Worm (Caenorhabditis elegans) whole organism, young adult: Measurements from ENCODE around the gene idhb-1.
A peak's percentile ranks its signal among the peaks of the same experiment; 100 is the strongest.

Experiments used
- B0261.1 ChIP-seq: sonication (generic microtip); optimal IDR thresholded peaks from 2 replicates; lab custom pipeline; 2016; ENCODE audit warnings: mild to moderate bottlenecking, missing genetic modification characterization, moderate library complexity, missing compliant biosample characterization
- F10E7.11 ChIP-seq: sonication (generic microtip); optimal IDR thresholded peaks from 2 replicates; lab custom pipeline; 2017; ENCODE audit warnings: mild to moderate bottlenecking, missing genetic modification characterization, moderate library complexity, missing compliant biosample characterization
- F57A8.1 ChIP-seq: fragments of 200-800 bp; sonication (Bioruptor generic); optimal IDR thresholded peaks from 2 replicates; lab custom pipeline; 2018; ENCODE audit warnings: mild to moderate bottlenecking, missing genetic modification characterization, moderate library complexity, missing compliant biosample characterization
- F57C9.4 ChIP-seq: sonication (generic microtip); optimal IDR thresholded peaks from 2 replicates; lab custom pipeline; 2017; ENCODE audit warnings: mild to moderate bottlenecking, missing genetic modification characterization, missing compliant biosample characterization
- K12H6.12 ChIP-seq: fragments of 200-800 bp; sonication (Bioruptor generic); optimal IDR thresholded peaks from 2 replicates; lab custom pipeline; 2018; ENCODE audit warnings: mild to moderate bottlenecking, missing genetic modification characterization, missing compliant biosample characterization
- Y53G8AR.9 ChIP-seq: fragments of 200-800 bp; sonication (Bioruptor generic); conservative IDR thresholded peaks from 2 replicates; pipeline ENCODE4 v1.3.6; 2022; ENCODE audit warnings: missing genetic modification reagents, missing genetic modification characterization, missing compliant biosample characterization
- Y67H2A.10 ChIP-seq: fragments of 200-800 bp; sonication (Bioruptor generic); conservative IDR thresholded peaks from 2 replicates; pipeline ENCODE4 v1.3.6; 2022; ENCODE audit warnings: missing genetic modification reagents, missing genetic modification characterization, missing compliant biosample characterization
- Y79H2A.3 ChIP-seq: fragments of 200-800 bp; sonication (Bioruptor generic); conservative IDR thresholded peaks from 2 replicates; pipeline ENCODE4 v1.3.6; 2022; ENCODE audit warnings: missing genetic modification reagents, missing genetic modification characterization, missing compliant biosample characterization
- aptf-2 ChIP-seq: fragments of 200-800 bp; sonication (Bioruptor generic); conservative IDR thresholded peaks from 2 replicates; pipeline ENCODE4 v1.3.6; 2022; ENCODE audit warnings: missing genetic modification reagents, missing genetic modification characterization, missing compliant biosample characterization
- attf-5 ChIP-seq: fragments of 200-800 bp; sonication (Bioruptor generic); optimal IDR thresholded peaks from 2 replicates; lab custom pipeline; 2018; ENCODE audit warnings: mild to moderate bottlenecking, missing genetic modification characterization, missing compliant biosample characterization
- attf-6 ChIP-seq: fragments of 200-800 bp; sonication (Bioruptor generic); IDR thresholded peaks from 2 replicates; pipeline ENCODE4 v1.3.6; 2022; ENCODE audit warnings: missing genetic modification reagents, missing genetic modification characterization, missing compliant biosample characterization
- ccch-3 ChIP-seq: fragments of 200-800 bp; sonication (Bioruptor generic); optimal IDR thresholded peaks from 2 replicates; lab custom pipeline; 2018; ENCODE audit warnings: mild to moderate bottlenecking, missing genetic modification characterization, missing compliant biosample characterization
- cebp-1 ChIP-seq, 2 experiments: fragments of 200-800 bp in 1 of 2; sonication (Bioruptor generic) in 1 of 2; sonication (generic microtip) in 1 of 2; IDR thresholded peaks in 1 of 2; optimal IDR thresholded peaks in 1 of 2; 2 replicates each; pipeline versions ENCODE4 v1.3.6 to Lab custom; 2017 to 2022; ENCODE audit warnings: missing compliant biosample characterization in 2 of 2, missing genetic modification characterization in 2 of 2, mild to moderate bottlenecking in 1 of 2, missing genetic modification reagents in 1 of 2, moderate library complexity in 1 of 2
- ceh-27 ChIP-seq: fragments of 200-800 bp; sonication (Bioruptor generic); optimal IDR thresholded peaks from 2 replicates; lab custom pipeline; 2018; ENCODE audit warnings: mild to moderate bottlenecking, missing genetic modification characterization, moderate library complexity, missing compliant biosample characterization
- ceh-40 ChIP-seq: fragments of 200-800 bp; sonication (Bioruptor generic); IDR thresholded peaks from 2 replicates; pipeline ENCODE4 v1.3.6; 2022; ENCODE audit warnings: missing genetic modification characterization, missing compliant biosample characterization
- chd-7 ChIP-seq: sonication (generic microtip); optimal IDR thresholded peaks from 2 replicates; lab custom pipeline; 2016; ENCODE audit warnings: mild to moderate bottlenecking, missing genetic modification characterization, moderate library complexity, missing compliant biosample characterization
- die-1 ChIP-seq: sonication (generic microtip); optimal IDR thresholded peaks from 2 replicates; lab custom pipeline; 2016; ENCODE audit warnings: missing genotype, mild to moderate bottlenecking, missing genetic modification characterization, missing compliant biosample characterization
- dpff-1 ChIP-seq: sonication (generic microtip); optimal IDR thresholded peaks from 2 replicates; lab custom pipeline; 2017; ENCODE audit warnings: mild to moderate bottlenecking, missing genetic modification characterization, missing compliant biosample characterization
- efl-1 ChIP-seq: fragments of 150-350 bp; optimal IDR thresholded peaks from 2 replicates; lab custom pipeline; 2014; ENCODE audit warnings: missing biosample characterization, missing genetic modification reagents, missing genetic modification characterization
- egl-18 ChIP-seq: fragments of 200-800 bp; sonication (Bioruptor generic); IDR thresholded peaks from 2 replicates; pipeline ENCODE4 v1.3.6; 2022; ENCODE audit warnings: missing genetic modification reagents, missing genetic modification characterization, missing compliant biosample characterization
- gei-17 ChIP-seq: fragments of 200-800 bp; sonication (Bioruptor generic); optimal IDR thresholded peaks from 2 replicates; lab custom pipeline; 2018; ENCODE audit warnings: mild to moderate bottlenecking, missing genetic modification characterization, missing compliant biosample characterization
- him-1 ChIP-seq: sonication (generic microtip); optimal IDR thresholded peaks from 2 replicates; lab custom pipeline; 2016; ENCODE audit warnings: missing genotype, missing genetic modification reagents, missing genetic modification characterization, missing compliant biosample characterization
- hlh-12 ChIP-seq: sonication (generic microtip); optimal IDR thresholded peaks from 2 replicates; lab custom pipeline; 2016; ENCODE audit warnings: missing genetic modification characterization, missing compliant biosample characterization
- hlh-26 ChIP-seq: fragments of 200-800 bp; sonication (Bioruptor generic); conservative IDR thresholded peaks from 2 replicates; pipeline ENCODE4 v1.3.6; 2022; ENCODE audit warnings: missing genetic modification reagents, missing genetic modification characterization, missing compliant biosample characterization
- hmg-1.2 ChIP-seq: fragments of 200-800 bp; sonication (Bioruptor generic); IDR thresholded peaks from 2 replicates; pipeline ENCODE4 v1.3.6; 2022; ENCODE audit warnings: missing genetic modification reagents, missing genetic modification characterization, missing compliant biosample characterization
- hrde-1 ChIP-seq: sonication (generic microtip); optimal IDR thresholded peaks from 2 replicates; lab custom pipeline; 2016; ENCODE audit warnings: missing genetic modification characterization, mild to moderate bottlenecking, missing compliant biosample characterization, moderate library complexity, missing genotype, missing genetic modification reagents, borderline replicate concordance
- hsf-1 ChIP-seq: fragments of 200-800 bp; sonication (Bioruptor generic); IDR thresholded peaks from 2 replicates; pipeline ENCODE4 v1.3.6; 2022; ENCODE audit warnings: missing genetic modification reagents, missing genetic modification characterization, missing compliant biosample characterization
- lag-1 ChIP-seq: fragments of 200-800 bp; sonication (Bioruptor generic); IDR thresholded peaks from 2 replicates; pipeline ENCODE4 v1.3.6; 2022; ENCODE audit warnings: missing genetic modification reagents, missing genetic modification characterization, missing compliant biosample characterization
- let-526 ChIP-seq: fragments of 200-800 bp; sonication (Bioruptor generic); IDR thresholded peaks from 2 replicates; pipeline ENCODE4 v1.3.6; 2022; ENCODE audit warnings: missing genetic modification reagents, missing genetic modification characterization, missing compliant biosample characterization
- lin-35 ChIP-seq, 3 experiments: fragments of 150-350 bp in 2 of 3; sonication (generic microtip) in 1 of 3; optimal IDR thresholded peaks; 2 replicates each; lab custom pipeline; 2014 to 2018; ENCODE audit warnings: missing biosample characterization in 3 of 3, missing genetic modification characterization in 3 of 3, missing genetic modification reagents in 3 of 3
- lin-40 ChIP-seq: sonication (generic microtip); optimal IDR thresholded peaks from 2 replicates; lab custom pipeline; 2016; ENCODE audit warnings: missing genetic modification characterization, mild to moderate bottlenecking, missing compliant biosample characterization, missing genotype, missing genetic modification reagents
- nfyb-1 ChIP-seq: fragments of 200-800 bp; sonication (Bioruptor generic); IDR thresholded peaks from 2 replicates; pipeline ENCODE4 v1.3.6; 2022; ENCODE audit warnings: missing genetic modification reagents, missing genetic modification characterization, missing compliant biosample characterization
- nhr-179 ChIP-seq: sonication (generic microtip); optimal IDR thresholded peaks from 2 replicates; lab custom pipeline; 2016; ENCODE audit warnings: mild to moderate bottlenecking, missing genetic modification characterization, missing compliant biosample characterization
- pbrm-1 ChIP-seq: fragments of 200-800 bp; sonication (Bioruptor generic); IDR thresholded peaks from 2 replicates; pipeline ENCODE4 v1.3.6; 2022; ENCODE audit warnings: missing genetic modification reagents, missing genetic modification characterization, missing compliant biosample characterization
- snpc-4 ChIP-seq, 5 experiments: fragments of 150-350 bp in 1 of 5; sonication (generic microtip) in 4 of 5; optimal IDR thresholded peaks; 2 replicates each; lab custom pipeline; 2014 to 2018; ENCODE audit warnings: missing genetic modification characterization in 5 of 5, missing biosample characterization in 3 of 5, antibody characterized with exemption in 2 of 5, mild to moderate bottlenecking in 2 of 5, missing compliant biosample characterization in 2 of 5, missing genotype in 2 of 5, moderate library complexity in 2 of 5, missing genetic modification reagents in 1 of 5
- tlf-1 ChIP-seq: fragments of 200-800 bp; sonication (Bioruptor generic); optimal IDR thresholded peaks from 2 replicates; lab custom pipeline; 2018; ENCODE audit warnings: mild to moderate bottlenecking, missing genetic modification characterization, missing compliant biosample characterization
- unc-62 ChIP-seq: fragments of 150-350 bp; optimal IDR thresholded peaks from 2 replicates; lab custom pipeline; 2014; ENCODE audit warnings: missing biosample characterization, missing genetic modification reagents, missing genetic modification characterization
- zfh-2 ChIP-seq: fragments of 200-800 bp; sonication (Bioruptor generic); conservative IDR thresholded peaks from 2 replicates; pipeline ENCODE4 v1.3.6; 2022; ENCODE audit warnings: missing genetic modification reagents, missing genetic modification characterization, missing compliant biosample characterization
- zim-3 ChIP-seq: sonication (generic microtip); optimal IDR thresholded peaks from 2 replicates; lab custom pipeline; 2017; ENCODE audit warnings: mild to moderate bottlenecking, missing genetic modification characterization, moderate library complexity, missing compliant biosample characterization
- ztf-22 ChIP-seq: fragments of 200-800 bp; sonication (Bioruptor generic); optimal IDR thresholded peaks from 2 replicates; lab custom pipeline; 2018; ENCODE audit warnings: mild to moderate bottlenecking, missing genetic modification characterization, moderate library complexity, missing compliant biosample characterization
- ztf-6 ChIP-seq: fragments of 200-800 bp; sonication (Bioruptor generic); IDR thresholded peaks from 2 replicates; pipeline ENCODE4 v1.3.6; 2022; ENCODE audit warnings: missing genetic modification reagents, missing genetic modification characterization, missing compliant biosample characterization

The idhb-1 gene

ce11 chrX:14145634-14146033 is 28.2 kb downstream of the idhb-1 start:
- TF ChIP-seq pbrm-1 (GFP tag; lab: Robert Waterston, UW) (no peak), Y53G8AR.9 (GFP tag; lab: Robert Waterston, UW) (no peak), cebp-1 (GFP tag; IDR thresholded peaks at IDR 0.05; lab: Robert Waterston, UW) (peak; percentile 80), cebp-1 (tag; optimal IDR thresholded peaks at IDR 0.05; lab: Kevin White, UChicago) (peak; percentile 90), attf-6 (GFP tag; lab: Robert Waterston, UW) (no peak), tlf-1 (GFP tag; lab: Kevin White, UChicago) (no peak), nhr-179 (tag; lab: Kevin White, UChicago) (no peak), aptf-2 (no peak), efl-1 (no peak), Y67H2A.10 (GFP tag; lab: Robert Waterston, UW) (no peak), attf-5 (no peak), ztf-6 (GFP tag; lab: Robert Waterston, UW) (no peak), zim-3 (no peak), snpc-4 (GFP tag; optimal IDR thresholded peaks at IDR 0.05; lab: Kevin White, UChicago) (no peak), snpc-4 (tag; optimal IDR thresholded peaks at IDR 0.05; lab: Kevin White, UChicago) (peak in 2 of 4 experiments; percentile 1 to 14), hmg-1.2 (GFP tag; lab: Robert Waterston, UW) (no peak)

ce11 chrX:14141896-14142392 is 31.9 kb downstream of the idhb-1 start, which contains the start of gene ceh-89:
ceh-89 (plus strand) TSS chrX:14141946.
- TF ChIP-seq ceh-27 (GFP tag; lab: Kevin White, UChicago): no peak
- TF ChIP-seq hlh-12 (tag; lab: Kevin White, UChicago): no peak
- no peak for TF ChIP-seq gei-17 (GFP tag; lab: Kevin White, UChicago)

ce11 chrX:14141344-14141841 is 32.5 kb downstream of the idhb-1 start:
- no peak for TF ChIP-seq egl-18 (GFP tag; lab: Robert Waterston, UW)
- TF ChIP-seq B0261.1 (tag; lab: Kevin White, UChicago): no peak
- no peak for TF ChIP-seq aptf-2
- TF ChIP-seq hsf-1 (GFP tag; lab: Robert Waterston, UW): no peak
- TF ChIP-seq F57A8.1 (GFP tag; lab: Kevin White, UChicago): no peak
- no peak for TF ChIP-seq dpff-1 (tag; lab: Kevin White, UChicago)
- TF ChIP-seq F10E7.11 (tag; lab: Kevin White, UChicago): no peak
- TF ChIP-seq hlh-12 (tag; lab: Kevin White, UChicago): no peak
- no peak for TF ChIP-seq him-1
- TF ChIP-seq Y53G8AR.9 (GFP tag; lab: Robert Waterston, UW): no peak
- no peak for TF ChIP-seq Y79H2A.3 (GFP tag; lab: Robert Waterston, UW)
- TF ChIP-seq cebp-1 (GFP tag; IDR thresholded peaks at IDR 0.05; lab: Robert Waterston, UW): no peak
- TF ChIP-seq cebp-1 (tag; optimal IDR thresholded peaks at IDR 0.05; lab: Kevin White, UChicago): no peak
- TF ChIP-seq Y67H2A.10 (GFP tag; lab: Robert Waterston, UW): no peak
- TF ChIP-seq nfyb-1 (GFP tag; lab: Robert Waterston, UW): no peak
- no peak for TF ChIP-seq lin-35 (GFP tag; optimal IDR thresholded peaks at IDR 0.05; lab: Kevin White, UChicago)
- no peak for TF ChIP-seq ztf-22

ce11 chrX:14140040-14140439 is 33.8 kb downstream of the idhb-1 start, which contains the start of gene nkat-1:
nkat-1 (minus strand) TSS chrX:14140140.
- no peak for TF ChIP-seq gei-17 (GFP tag; lab: Kevin White, UChicago)
- TF ChIP-seq ceh-27 (GFP tag; lab: Kevin White, UChicago): no peak
- TF ChIP-seq die-1: no peak
- TF ChIP-seq K12H6.12 (tag; lab: Kevin White, UChicago): no peak
- TF ChIP-seq F57C9.4 (tag; lab: Kevin White, UChicago): no peak
- no peak for TF ChIP-seq unc-62 (GFP tag; lab: Kevin White, UChicago)
- TF ChIP-seq let-526: no peak
- no peak for TF ChIP-seq dpff-1 (tag; lab: Kevin White, UChicago)
- no peak for TF ChIP-seq hlh-26 (GFP tag; lab: Robert Waterston, UW)
- no peak for TF ChIP-seq lag-1 (GFP tag; lab: Robert Waterston, UW)
- no peak for TF ChIP-seq hrde-1 (tag; lab: Kevin White, UChicago)
- TF ChIP-seq him-1: no peak
- no peak for TF ChIP-seq ceh-40
- TF ChIP-seq zfh-2 (GFP tag; lab: Robert Waterston, UW): no peak
- TF ChIP-seq chd-7 (tag; lab: Kevin White, UChicago): no peak
- TF ChIP-seq ccch-3 (GFP tag; lab: Kevin White, UChicago): no peak
- no peak for TF ChIP-seq lin-40 (tag; lab: Kevin White, UChicago)
